Worm (Caenorhabditis elegans) whole organism, L4 larva: ENCODE data around the gene ZC250.5.

Experiments used
- F10B5.3 ChIP-seq: sonication (generic microtip); optimal IDR thresholded peaks from 2 replicates; lab custom pipeline; 2016; ENCODE audit warnings: mild to moderate bottlenecking, missing genetic modification characterization, missing compliant biosample characterization
- F26F4.8 ChIP-seq: fragments of 200-800 bp; sonication (Bioruptor generic); conservative IDR thresholded peaks from 2 replicates; pipeline ENCODE4 v1.3.6; 2022; ENCODE audit warnings: missing genetic modification characterization, missing compliant biosample characterization
- F37D6.2 ChIP-seq: sonication (generic microtip); optimal IDR thresholded peaks from 2 replicates; lab custom pipeline; 2016; ENCODE audit warnings: mild to moderate bottlenecking, missing genetic modification characterization, missing compliant biosample characterization
- F44E2.7 ChIP-seq: fragments of 200-800 bp; sonication (Bioruptor generic); IDR thresholded peaks from 2 replicates; pipeline ENCODE4 v2.1.2; 2022; ENCODE audit warnings: missing genetic modification characterization, missing compliant biosample characterization
- R02D3.7 ChIP-seq: fragments of 150-350 bp; sonication (generic microtip); optimal IDR thresholded peaks from 3 replicates; lab custom pipeline; 2014; ENCODE audit warnings: missing biosample characterization, missing genetic modification characterization
- T20F7.1 ChIP-seq: fragments of 200-800 bp; sonication (Bioruptor generic); optimal IDR thresholded peaks from 2 replicates; lab custom pipeline; 2018; ENCODE audit warnings: mild to moderate bottlenecking, missing genetic modification characterization, missing compliant biosample characterization
- T26A8.4 ChIP-seq: fragments of 200-800 bp; sonication (Bioruptor generic); IDR thresholded peaks from 2 replicates; pipeline ENCODE4 v1.3.6; 2022; ENCODE audit warnings: missing genetic modification characterization, missing compliant biosample characterization
- ZK337.2 ChIP-seq: fragments of 200-800 bp; sonication (Bioruptor generic); IDR thresholded peaks from 2 replicates; pipeline ENCODE4 v1.3.6; 2022; ENCODE audit warnings: missing genetic modification reagents, missing genetic modification characterization, missing compliant biosample characterization
- aha-1 ChIP-seq: fragments of 150-350 bp; peaks from one replicate; lab custom pipeline; 2014; ENCODE audit warnings: missing biosample characterization, missing genetic modification characterization
- aly-2 ChIP-seq: sonication (generic microtip); optimal IDR thresholded peaks from 2 replicates; lab custom pipeline; 2018; ENCODE audit warnings: missing biosample characterization, missing genetic modification characterization
- ama-1 ChIP-seq: fragments of 150-350 bp; optimal IDR thresholded peaks from 2 replicates; lab custom pipeline; 2014; ENCODE audit warnings: inconsistent platforms, mixed read lengths
- attf-4 ChIP-seq: sonication (generic microtip); optimal IDR thresholded peaks from 3 replicates; lab custom pipeline; 2017; ENCODE audit warnings: missing biosample characterization, missing genetic modification characterization
- ceh-32 ChIP-seq: sonication (generic microtip); optimal IDR thresholded peaks from 2 replicates; lab custom pipeline; 2016; ENCODE audit warnings: mild to moderate bottlenecking, missing genetic modification characterization, missing compliant biosample characterization; ENCODE audit not compliant: poor library complexity
- ceh-44 ChIP-seq: fragments of 200-800 bp; sonication (Bioruptor generic); IDR thresholded peaks from 2 replicates; pipeline ENCODE4 v1.3.6; 2022; ENCODE audit warnings: missing genetic modification reagents, missing genetic modification characterization, missing compliant biosample characterization
- ceh-62 ChIP-seq: sonication (generic microtip); optimal IDR thresholded peaks from 2 replicates; lab custom pipeline; 2017; ENCODE audit warnings: missing biosample characterization, missing genetic modification characterization
- ceh-82 ChIP-seq: sonication (generic microtip); optimal IDR thresholded peaks from 2 replicates; lab custom pipeline; 2017; ENCODE audit warnings: missing biosample characterization, missing genetic modification characterization
- ces-1 ChIP-seq: fragments of 150-350 bp; sonication (generic microtip); optimal IDR thresholded peaks from 4 replicates; lab custom pipeline; 2014; ENCODE audit warnings: missing biosample characterization, missing genetic modification reagents, missing genetic modification characterization
- ctbp-1 ChIP-seq: fragments of 200-800 bp; sonication (Bioruptor generic); IDR thresholded peaks from 2 replicates; pipeline ENCODE4 v1.3.6; 2022; ENCODE audit warnings: missing genetic modification reagents, missing genetic modification characterization, missing compliant biosample characterization
- daf-16 ChIP-seq, 3 experiments: sonication (generic microtip); optimal IDR thresholded peaks; 2 replicates each; lab custom pipeline; 2016 to 2017; ENCODE audit warnings: missing genetic modification characterization in 3 of 3, missing genetic modification reagents in 3 of 3, mild to moderate bottlenecking in 2 of 3, missing compliant biosample characterization in 2 of 3, missing biosample characterization in 1 of 3, moderate library complexity in 1 of 3
- dmd-9 ChIP-seq: fragments of 200-800 bp; sonication (Bioruptor generic); IDR thresholded peaks from 2 replicates; pipeline ENCODE4 v1.3.6; 2022; ENCODE audit warnings: missing genetic modification reagents, missing genetic modification characterization, missing compliant biosample characterization
- dpl-1 ChIP-seq: fragments of 150-350 bp; optimal IDR thresholded peaks from 2 replicates; lab custom pipeline; 2014; ENCODE audit warnings: missing biosample characterization, missing genetic modification reagents, missing genetic modification characterization
- egl-43 ChIP-seq: fragments of 200-800 bp; sonication (Bioruptor generic); IDR thresholded peaks from 2 replicates; pipeline ENCODE4 v1.3.6; 2022; ENCODE audit warnings: missing genetic modification reagents, missing genetic modification characterization, missing compliant biosample characterization
- fos-1 ChIP-seq: fragments of 150-350 bp; optimal IDR thresholded peaks from 2 replicates; lab custom pipeline; 2014; ENCODE audit warnings: missing biosample characterization, missing genetic modification characterization
- gei-8 ChIP-seq: fragments of 200-800 bp; sonication (Bioruptor generic); optimal IDR thresholded peaks from 2 replicates; lab custom pipeline; 2018; ENCODE audit warnings: mild to moderate bottlenecking, missing genetic modification characterization, missing compliant biosample characterization
- hlh-11 ChIP-seq: fragments of 200-800 bp; sonication (Bioruptor generic); optimal IDR thresholded peaks from 2 replicates; lab custom pipeline; 2018; ENCODE audit warnings: mild to moderate bottlenecking, missing genetic modification characterization, missing compliant biosample characterization
- hmg-1.1 ChIP-seq: fragments of 200-800 bp; sonication (Bioruptor generic); IDR thresholded peaks from 2 replicates; pipeline ENCODE4 v1.3.6; 2022; ENCODE audit warnings: missing genetic modification reagents, missing genetic modification characterization, missing compliant biosample characterization
- jun-1 ChIP-seq: fragments of 150-350 bp; optimal IDR thresholded peaks from 2 replicates; lab custom pipeline; 2014; ENCODE audit warnings: missing biosample characterization, missing genetic modification reagents, missing genetic modification characterization
- lin-1 ChIP-seq: fragments of 200-800 bp; sonication (Bioruptor generic); IDR thresholded peaks from 2 replicates; pipeline ENCODE4 v1.3.6; 2022; ENCODE audit warnings: missing genetic modification reagents, missing genetic modification characterization, missing compliant biosample characterization
- lin-15B ChIP-seq: fragments of 150-350 bp; sonication (generic microtip); optimal IDR thresholded peaks from 3 replicates; lab custom pipeline; 2014; ENCODE audit warnings: missing biosample characterization, missing genetic modification characterization
- lin-29 ChIP-seq: fragments of 200-800 bp; sonication (Bioruptor generic); IDR thresholded peaks from 2 replicates; pipeline ENCODE4 v1.3.6; 2022; ENCODE audit warnings: missing genetic modification reagents, missing genetic modification characterization, missing compliant biosample characterization
- lsy-2 ChIP-seq, 2 experiments: fragments of 150-350 bp in 1 of 2; sonication (generic microtip) in 1 of 2; optimal IDR thresholded peaks; 2 replicates each; lab custom pipeline; 2014 to 2017; ENCODE audit warnings: missing biosample characterization in 2 of 2, missing genetic modification characterization in 2 of 2
- madf-9 ChIP-seq: fragments of 200-800 bp; sonication (Bioruptor generic); conservative IDR thresholded peaks from 2 replicates; pipeline ENCODE4 v1.3.6; 2022; ENCODE audit warnings: missing genetic modification reagents, missing genetic modification characterization, missing compliant biosample characterization
- mep-1 ChIP-seq: fragments of 150-350 bp; sonication (generic microtip); optimal IDR thresholded peaks from 3 replicates; lab custom pipeline; 2014; ENCODE audit warnings: missing biosample characterization, missing genetic modification characterization
- mes-2 ChIP-seq: sonication (generic microtip); optimal IDR thresholded peaks from 2 replicates; lab custom pipeline; 2016; ENCODE audit warnings: missing genotype, mild to moderate bottlenecking, missing genetic modification characterization, missing compliant biosample characterization; ENCODE audit not compliant: poor library complexity, severe bottlenecking
- nhr-102 ChIP-seq: sonication (generic microtip); optimal IDR thresholded peaks from 2 replicates; lab custom pipeline; 2016; ENCODE audit warnings: mild to moderate bottlenecking, missing genetic modification characterization, moderate library complexity, missing compliant biosample characterization
- nhr-28 ChIP-seq: fragments of 150-350 bp; optimal IDR thresholded peaks from 2 replicates; lab custom pipeline; 2014; ENCODE audit warnings: missing biosample characterization, missing genetic modification characterization
- nhr-48 ChIP-seq: sonication (generic microtip); optimal IDR thresholded peaks from 2 replicates; lab custom pipeline; 2016; ENCODE audit warnings: mild to moderate bottlenecking, missing genetic modification characterization, missing compliant biosample characterization
- nhr-6 ChIP-seq: fragments of 150-350 bp; optimal IDR thresholded peaks from 2 replicates; lab custom pipeline; 2014; ENCODE audit warnings: missing biosample characterization, missing genetic modification characterization
- nhr-76 ChIP-seq: fragments of 150-350 bp; optimal IDR thresholded peaks from 2 replicates; lab custom pipeline; 2014; ENCODE audit warnings: missing biosample characterization, missing genetic modification characterization
- pha-4 ChIP-seq, 2 experiments: fragments of 150-350 bp in 1 of 2; fragments of 200-800 bp in 1 of 2; sonication (Bioruptor generic) in 1 of 2; IDR thresholded peaks in 1 of 2; optimal IDR thresholded peaks in 1 of 2; 2 replicates each; pipeline versions ENCODE4 v1.3.6 to Lab custom; 2014 to 2022; ENCODE audit warnings: missing genetic modification characterization in 2 of 2, missing genetic modification reagents in 2 of 2, missing biosample characterization in 1 of 2, missing compliant biosample characterization in 1 of 2
- set-16 ChIP-seq: fragments of 200-800 bp; sonication (Bioruptor generic); IDR thresholded peaks from 2 replicates; pipeline ENCODE4 v1.3.6; 2022; ENCODE audit warnings: missing genetic modification reagents, missing genetic modification characterization, missing compliant biosample characterization
- skn-1 ChIP-seq: fragments of 150-350 bp; optimal IDR thresholded peaks from 2 replicates; lab custom pipeline; 2014; ENCODE audit warnings: missing biosample characterization, missing genetic modification characterization
- spr-1 ChIP-seq: sonication (generic microtip); optimal IDR thresholded peaks from 2 replicates; lab custom pipeline; 2016; ENCODE audit warnings: mild to moderate bottlenecking, missing genetic modification characterization, missing compliant biosample characterization
- spr-3 ChIP-seq: fragments of 200-800 bp; sonication (Bioruptor generic); optimal IDR thresholded peaks from 2 replicates; lab custom pipeline; 2018; ENCODE audit warnings: mild to moderate bottlenecking, missing genetic modification characterization, missing compliant biosample characterization
- tag-97 ChIP-seq: fragments of 200-800 bp; sonication (Bioruptor generic); IDR thresholded peaks from 2 replicates; pipeline ENCODE4 v1.3.6; 2022; ENCODE audit warnings: missing genetic modification characterization, missing compliant biosample characterization
- unc-130 ChIP-seq: sonication (generic microtip); optimal IDR thresholded peaks from 2 replicates; lab custom pipeline; 2016; ENCODE audit warnings: missing genetic modification reagents, missing genetic modification characterization, missing compliant biosample characterization
- unc-62 ChIP-seq, 3 experiments: fragments of 150-350 bp in 1 of 3; sonication (generic microtip); optimal IDR thresholded peaks in 2 of 3; peaks in 1 of 3; 1 replicate in 1 of 3; 2 replicates in 2 of 3; lab custom pipeline; 2014 to 2017; ENCODE audit warnings: missing biosample characterization in 3 of 3, missing genetic modification characterization in 3 of 3, missing genetic modification reagents in 3 of 3, missing genotype in 1 of 3
- zag-1 ChIP-seq: fragments of 150-350 bp; optimal IDR thresholded peaks from 2 replicates; lab custom pipeline; 2014; ENCODE audit warnings: missing biosample characterization, missing genetic modification characterization
- zfp-3 ChIP-seq: fragments of 200-800 bp; sonication (Bioruptor generic); conservative IDR thresholded peaks from 2 replicates; pipeline ENCODE4 v1.3.6; 2022; ENCODE audit warnings: missing genetic modification reagents, missing genetic modification characterization, missing compliant biosample characterization
- ztf-7 ChIP-seq: fragments of 150-350 bp; optimal IDR thresholded peaks from 2 replicates; lab custom pipeline; 2014; ENCODE audit warnings: missing biosample characterization, missing genetic modification characterization

The ZC250.5 gene

DNA sequence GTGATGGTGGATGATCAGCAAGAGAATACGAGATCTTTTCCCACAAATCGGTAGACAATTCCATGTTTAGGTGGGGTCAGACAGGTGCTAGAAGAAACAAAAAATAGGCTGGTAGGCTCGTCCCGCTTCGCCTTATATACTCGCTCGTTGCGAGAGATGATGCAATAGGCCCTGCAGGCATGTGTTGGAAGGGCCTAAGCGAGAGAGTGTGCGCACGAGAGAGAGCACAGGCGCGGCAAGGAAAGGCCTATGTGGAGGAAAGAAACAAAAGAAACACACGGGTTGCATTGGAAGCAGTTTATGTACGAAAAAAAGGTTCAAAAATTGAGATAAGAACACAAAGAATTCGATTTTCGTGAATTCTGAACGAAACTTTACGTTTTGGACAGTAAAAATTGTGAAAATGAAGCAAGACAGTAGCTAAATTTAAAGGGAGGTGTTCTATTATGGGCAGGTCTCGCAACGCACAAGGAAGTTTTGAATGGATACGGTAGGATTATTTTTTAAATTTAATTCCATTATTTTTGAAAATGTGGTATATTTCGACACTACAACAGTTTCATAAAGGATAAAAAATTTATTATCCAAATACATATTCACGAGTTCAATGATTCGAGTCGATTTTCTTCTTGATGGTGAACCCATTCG lies 24.7 kb upstream of the ZC250.5 start, which contains the start of gene F44E7.5 (continued):
- TF ChIP-seq ZK337.2 = no peak
- TF ChIP-seq lin-1 (GFP tag; lab: Robert Waterston, UW) = no peak
- peak; percentile 96 for TF ChIP-seq spr-1 (tag; lab: Kevin White, UChicago)
- TF ChIP-seq R02D3.7 (tag; lab: Kevin White, UChicago) = no peak
- no peak for TF ChIP-seq pha-4 (GFP tag; IDR thresholded peaks at IDR 0.05; lab: Robert Waterston, UW)
- TF ChIP-seq pha-4 (tag; optimal IDR thresholded peaks at IDR 0.05; lab: Kevin White, UChicago) = no peak
- no peak for TF ChIP-seq zag-1 (tag; lab: Kevin White, UChicago)
- no peak for TF ChIP-seq set-16 (GFP tag; lab: Robert Waterston, UW)
- no peak for TF ChIP-seq fos-1
- no peak for TF ChIP-seq F26F4.8 (GFP tag; lab: Robert Waterston, UW)
- no peak for TF ChIP-seq madf-9
- TF ChIP-seq nhr-6 (tag; lab: Kevin White, UChicago) = no peak
- 0 out of 2 replicates have a peak, but pooled peaks have one; percentile 57 for TF ChIP-seq egl-43 (GFP tag; lab: Robert Waterston, UW)
- TF ChIP-seq lsy-2 (tag; optimal IDR thresholded peaks at IDR 0.05; lab: Kevin White, UChicago) = peak in 1 of 2 experiments; percentile 60
- TF ChIP-seq zfp-3 (GFP tag; lab: Robert Waterston, UW) = no peak
- TF ChIP-seq ctbp-1 (GFP tag; lab: Robert Waterston, UW) = no peak
- no peak for TF ChIP-seq skn-1 (tag; lab: Kevin White, UChicago)
- TF ChIP-seq nhr-76 (tag; lab: Kevin White, UChicago) = peak; percentile 14
- peak; percentile 12 for TF ChIP-seq unc-130 (GFP tag; lab: Kevin White, UChicago)
- peak; percentile 99 for TF ChIP-seq ztf-7
- peak; percentile 43 for TF ChIP-seq nhr-102 (tag; lab: Kevin White, UChicago)
- no peak for TF ChIP-seq ceh-44 (GFP tag; lab: Robert Waterston, UW)
- peak; percentile 76 for TF ChIP-seq mes-2 (tag; lab: Kevin White, UChicago)
- no peak for TF ChIP-seq ama-1
- TF ChIP-seq nhr-48 (tag; lab: Kevin White, UChicago) = peak; percentile 67
- TF ChIP-seq gei-8 = no peak
- no peak for TF ChIP-seq ceh-82
- TF ChIP-seq ces-1 (GFP tag; lab: Kevin White, UChicago) = no peak
- TF ChIP-seq daf-16 (GFP tag; optimal IDR thresholded peaks at IDR 0.05; lab: Kevin White, UChicago) = no peak
- peak; percentile 77 for TF ChIP-seq daf-16 (tag; optimal IDR thresholded peaks at IDR 0.05; lab: Kevin White, UChicago)
- TF ChIP-seq T26A8.4 (GFP tag; lab: Robert Waterston, UW) = 0 out of 2 replicates have a peak, but pooled peaks have one; percentile 41
- peak; percentile 41 for TF ChIP-seq dpl-1
- peak; percentile 88 for TF ChIP-seq mep-1 (tag; lab: Kevin White, UChicago)
- TF ChIP-seq nhr-28 = peak; percentile 80
- TF ChIP-seq lin-15B (tag; lab: Kevin White, UChicago) = no peak
- peak; percentile 47 for TF ChIP-seq hmg-1.1 (GFP tag; lab: Robert Waterston, UW)
- peak; percentile 98 for TF ChIP-seq aha-1 (tag; lab: Kevin White, UChicago)
- TF ChIP-seq T20F7.1 (GFP tag; lab: Kevin White, UChicago) = peak; percentile 17
- no peak for TF ChIP-seq F44E2.7 (GFP tag; lab: Robert Waterston, UW)
- TF ChIP-seq aly-2 = no peak
- TF ChIP-seq tag-97 (GFP tag; lab: Robert Waterston, UW) = no peak
- no peak for TF ChIP-seq F37D6.2 (tag; lab: Kevin White, UChicago)
- TF ChIP-seq hlh-11 (tag; lab: Kevin White, UChicago) = peak; percentile 90
- TF ChIP-seq ceh-62 (tag; lab: Kevin White, UChicago) = no peak
- TF ChIP-seq attf-4 (tag; lab: Kevin White, UChicago) = no peak
- TF ChIP-seq spr-3 = peak; percentile 100
- no peak for TF ChIP-seq ceh-32 (tag; lab: Kevin White, UChicago)
- TF ChIP-seq lin-29 (GFP tag; lab: Robert Waterston, UW) = peak; percentile 39; the same call in 1 of the 2 replicates
- peak in 1 of 2 experiments; percentile 23 for TF ChIP-seq unc-62 (GFP tag; optimal IDR thresholded peaks at IDR 0.05 in 1 of 2; lab: Kevin White, UChicago)
- no peak for TF ChIP-seq unc-62 (tag; optimal IDR thresholded peaks at IDR 0.05; lab: Kevin White, UChicago)
- TF ChIP-seq F10B5.3 = no peak
- TF ChIP-seq jun-1 (tag; lab: Kevin White, UChicago) = no peak
- no peak for TF ChIP-seq dmd-9
